Worm (Caenorhabditis elegans) whole organism, L4 larva: ENCODE data around the gene spp-5.

Experiments used
- F44E2.7 ChIP-seq: fragments of 200-800 bp; sonication (Bioruptor generic); IDR thresholded peaks from 2 replicates; pipeline ENCODE4 v2.1.2; 2022; ENCODE audit warnings: missing genetic modification characterization, missing compliant biosample characterization
- T20F7.1 ChIP-seq: fragments of 200-800 bp; sonication (Bioruptor generic); optimal IDR thresholded peaks from 2 replicates; lab custom pipeline; 2018; ENCODE audit warnings: mild to moderate bottlenecking, missing genetic modification characterization, missing compliant biosample characterization
- Y48G9A.11 ChIP-seq: fragments of 200-800 bp; sonication (Bioruptor generic); IDR thresholded peaks from 2 replicates; pipeline ENCODE4 v1.3.6; 2022; ENCODE audit warnings: missing genetic modification reagents, missing genetic modification characterization, missing compliant biosample characterization
- Y5F2A.4 ChIP-seq: fragments of 200-800 bp; sonication (Bioruptor generic); optimal IDR thresholded peaks from 2 replicates; lab custom pipeline; 2018; ENCODE audit warnings: mild to moderate bottlenecking, missing genetic modification characterization, missing compliant biosample characterization
- ZK546.5 ChIP-seq, 2 experiments: sonication (generic microtip); optimal IDR thresholded peaks; 2 replicates each; lab custom pipeline; 2017; ENCODE audit warnings: missing biosample characterization in 2 of 2, missing genetic modification characterization in 2 of 2
- aly-2 ChIP-seq: sonication (generic microtip); optimal IDR thresholded peaks from 2 replicates; lab custom pipeline; 2018; ENCODE audit warnings: missing biosample characterization, missing genetic modification characterization
- ama-1 ChIP-seq: fragments of 150-350 bp; optimal IDR thresholded peaks from 2 replicates; lab custom pipeline; 2014; ENCODE audit warnings: inconsistent platforms, mixed read lengths
- arid-1 ChIP-seq: fragments of 200-800 bp; sonication (Bioruptor generic); conservative IDR thresholded peaks from 2 replicates; pipeline ENCODE4 v1.3.6; 2022; ENCODE audit warnings: missing genetic modification reagents, missing genetic modification characterization, missing compliant biosample characterization
- ceh-20 ChIP-seq: fragments of 200-800 bp; sonication (Bioruptor generic); IDR thresholded peaks from 2 replicates; pipeline ENCODE4 v1.3.6; 2022; ENCODE audit warnings: missing genetic modification reagents, missing genetic modification characterization, missing compliant biosample characterization
- ceh-32 ChIP-seq: sonication (generic microtip); optimal IDR thresholded peaks from 2 replicates; lab custom pipeline; 2016; ENCODE audit warnings: mild to moderate bottlenecking, missing genetic modification characterization, missing compliant biosample characterization; ENCODE audit not compliant: poor library complexity
- ceh-44 ChIP-seq: fragments of 200-800 bp; sonication (Bioruptor generic); IDR thresholded peaks from 2 replicates; pipeline ENCODE4 v1.3.6; 2022; ENCODE audit warnings: missing genetic modification reagents, missing genetic modification characterization, missing compliant biosample characterization
- ceh-62 ChIP-seq: sonication (generic microtip); optimal IDR thresholded peaks from 2 replicates; lab custom pipeline; 2017; ENCODE audit warnings: missing biosample characterization, missing genetic modification characterization
- ceh-82 ChIP-seq: sonication (generic microtip); optimal IDR thresholded peaks from 2 replicates; lab custom pipeline; 2017; ENCODE audit warnings: missing biosample characterization, missing genetic modification characterization
- daf-16 ChIP-seq, 3 experiments: sonication (generic microtip); optimal IDR thresholded peaks; 2 replicates each; lab custom pipeline; 2016 to 2017; ENCODE audit warnings: missing genetic modification characterization in 3 of 3, missing genetic modification reagents in 3 of 3, mild to moderate bottlenecking in 2 of 3, missing compliant biosample characterization in 2 of 3, missing biosample characterization in 1 of 3, moderate library complexity in 1 of 3
- daf-19 ChIP-seq: fragments of 200-800 bp; sonication (Bioruptor generic); conservative IDR thresholded peaks from 2 replicates; pipeline ENCODE4 v1.3.6; 2022; ENCODE audit warnings: missing genetic modification characterization, missing compliant biosample characterization
- dmd-6 ChIP-seq: fragments of 200-800 bp; sonication (Bioruptor generic); IDR thresholded peaks from 2 replicates; pipeline ENCODE4 v1.3.6; 2022; ENCODE audit warnings: missing genetic modification reagents, missing genetic modification characterization, missing compliant biosample characterization
- dve-1 ChIP-seq: sonication (generic microtip); optimal IDR thresholded peaks from 2 replicates; lab custom pipeline; 2017; ENCODE audit warnings: antibody characterized with exemption, mild to moderate bottlenecking, missing genetic modification characterization, missing compliant biosample characterization; ENCODE audit not compliant: insufficient read depth
- egl-27 ChIP-seq: sonication (generic microtip); optimal IDR thresholded peaks from 3 replicates; lab custom pipeline; 2017; ENCODE audit warnings: missing biosample characterization, missing genetic modification reagents, missing genetic modification characterization
- egl-43 ChIP-seq: fragments of 200-800 bp; sonication (Bioruptor generic); IDR thresholded peaks from 2 replicates; pipeline ENCODE4 v1.3.6; 2022; ENCODE audit warnings: missing genetic modification reagents, missing genetic modification characterization, missing compliant biosample characterization
- fos-1 ChIP-seq: fragments of 150-350 bp; optimal IDR thresholded peaks from 2 replicates; lab custom pipeline; 2014; ENCODE audit warnings: missing biosample characterization, missing genetic modification characterization
- hif-1 ChIP-seq, 2 experiments: sonication (generic microtip); optimal IDR thresholded peaks; 2 replicates each; lab custom pipeline; 2016 to 2017; ENCODE audit warnings: missing compliant biosample characterization in 2 of 2, missing genetic modification characterization in 2 of 2, missing genetic modification reagents in 2 of 2, missing genotype in 2 of 2, mild to moderate bottlenecking in 1 of 2
- hlh-11 ChIP-seq: fragments of 200-800 bp; sonication (Bioruptor generic); optimal IDR thresholded peaks from 2 replicates; lab custom pipeline; 2018; ENCODE audit warnings: mild to moderate bottlenecking, missing genetic modification characterization, missing compliant biosample characterization
- hlh-30 ChIP-seq: sonication (generic microtip); optimal IDR thresholded peaks from 2 replicates; lab custom pipeline; 2017; ENCODE audit warnings: antibody characterized with exemption, mild to moderate bottlenecking, missing genetic modification characterization, missing compliant biosample characterization; ENCODE audit not compliant: insufficient read depth
- lsy-2 ChIP-seq, 2 experiments: fragments of 150-350 bp in 1 of 2; sonication (generic microtip) in 1 of 2; optimal IDR thresholded peaks; 2 replicates each; lab custom pipeline; 2014 to 2017; ENCODE audit warnings: missing biosample characterization in 2 of 2, missing genetic modification characterization in 2 of 2
- mdl-1 ChIP-seq, 2 experiments: fragments of 150-350 bp in 1 of 2; sonication (generic microtip) in 1 of 2; optimal IDR thresholded peaks; 2 replicates each; lab custom pipeline; 2014 to 2017; ENCODE audit warnings: missing biosample characterization in 2 of 2, missing genetic modification characterization in 2 of 2
- mxl-2 ChIP-seq: fragments of 200-800 bp; sonication (Bioruptor generic); conservative IDR thresholded peaks from 2 replicates; pipeline ENCODE4 v1.3.6; 2022; ENCODE audit warnings: missing genetic modification reagents, missing genetic modification characterization, missing compliant biosample characterization
- nhr-10 ChIP-seq: fragments of 150-350 bp; optimal IDR thresholded peaks from 2 replicates; lab custom pipeline; 2014; ENCODE audit warnings: missing biosample characterization, missing genetic modification characterization
- nhr-102 ChIP-seq: sonication (generic microtip); optimal IDR thresholded peaks from 2 replicates; lab custom pipeline; 2016; ENCODE audit warnings: mild to moderate bottlenecking, missing genetic modification characterization, moderate library complexity, missing compliant biosample characterization
- nhr-11 ChIP-seq: fragments of 150-350 bp; optimal IDR thresholded peaks from 2 replicates; lab custom pipeline; 2014; ENCODE audit warnings: missing biosample characterization, missing genetic modification characterization
- nhr-111 ChIP-seq: fragments of 200-800 bp; sonication (Bioruptor generic); optimal IDR thresholded peaks from 2 replicates; lab custom pipeline; 2018; ENCODE audit warnings: mild to moderate bottlenecking, missing genetic modification characterization, missing compliant biosample characterization
- nhr-41 ChIP-seq: fragments of 200-800 bp; sonication (Bioruptor generic); IDR thresholded peaks from 2 replicates; pipeline ENCODE4 v1.3.6; 2022; ENCODE audit warnings: missing genetic modification reagents, missing genetic modification characterization, missing compliant biosample characterization
- nhr-48 ChIP-seq: sonication (generic microtip); optimal IDR thresholded peaks from 2 replicates; lab custom pipeline; 2016; ENCODE audit warnings: mild to moderate bottlenecking, missing genetic modification characterization, missing compliant biosample characterization
- pha-4 ChIP-seq, 2 experiments: fragments of 150-350 bp in 1 of 2; fragments of 200-800 bp in 1 of 2; sonication (Bioruptor generic) in 1 of 2; IDR thresholded peaks in 1 of 2; optimal IDR thresholded peaks in 1 of 2; 2 replicates each; pipeline versions ENCODE4 v1.3.6 to Lab custom; 2014 to 2022; ENCODE audit warnings: missing genetic modification characterization in 2 of 2, missing genetic modification reagents in 2 of 2, missing biosample characterization in 1 of 2, missing compliant biosample characterization in 1 of 2
- pqm-1 ChIP-seq: sonication (generic microtip); optimal IDR thresholded peaks from 2 replicates; lab custom pipeline; 2017; ENCODE audit warnings: missing biosample characterization, missing genetic modification characterization
- saeg-2 ChIP-seq: fragments of 200-800 bp; sonication (Bioruptor generic); IDR thresholded peaks from 2 replicates; pipeline ENCODE4 v1.3.6; 2022; ENCODE audit warnings: missing genetic modification reagents, missing genetic modification characterization, missing compliant biosample characterization
- skn-1 ChIP-seq: fragments of 150-350 bp; optimal IDR thresholded peaks from 2 replicates; lab custom pipeline; 2014; ENCODE audit warnings: missing biosample characterization, missing genetic modification characterization
- snpc-1.2 ChIP-seq: fragments of 200-800 bp; sonication (Bioruptor generic); IDR thresholded peaks from 2 replicates; pipeline ENCODE4 v1.3.6; 2022; ENCODE audit warnings: missing genetic modification reagents, missing genetic modification characterization, missing compliant biosample characterization
- tag-97 ChIP-seq: fragments of 200-800 bp; sonication (Bioruptor generic); IDR thresholded peaks from 2 replicates; pipeline ENCODE4 v1.3.6; 2022; ENCODE audit warnings: missing genetic modification characterization, missing compliant biosample characterization
- unc-130 ChIP-seq: sonication (generic microtip); optimal IDR thresholded peaks from 2 replicates; lab custom pipeline; 2016; ENCODE audit warnings: missing genetic modification reagents, missing genetic modification characterization, missing compliant biosample characterization
- unc-62 ChIP-seq, 3 experiments: fragments of 150-350 bp in 1 of 3; sonication (generic microtip); optimal IDR thresholded peaks in 2 of 3; peaks in 1 of 3; 1 replicate in 1 of 3; 2 replicates in 2 of 3; lab custom pipeline; 2014 to 2017; ENCODE audit warnings: missing biosample characterization in 3 of 3, missing genetic modification characterization in 3 of 3, missing genetic modification reagents in 3 of 3, missing genotype in 1 of 3
- zfp-2 ChIP-seq: sonication (generic microtip); optimal IDR thresholded peaks from 2 replicates; lab custom pipeline; 2016; ENCODE audit warnings: mild to moderate bottlenecking, missing genetic modification characterization, missing compliant biosample characterization

The spp-5 gene

ce11 chrX:7323604-7324003, 3.5 kb upstream of the spp-5 start (continued):
- no peak for TF ChIP-seq Y48G9A.11 (GFP tag; lab: Robert Waterston, UW)
- TF ChIP-seq T20F7.1 = peak; percentile 28
- TF ChIP-seq nhr-48 (tag; lab: Kevin White, UChicago) = peak; percentile 70
- TF ChIP-seq hlh-30 = peak; percentile 34

ce11 chrX:7322323-7322722, 2.2 kb upstream of the spp-5 start, which contains the start of gene T08A9.13:
Gene T08A9.13 (minus strand): TSS chrX:7322423.
- TF ChIP-seq egl-27 (tag; lab: Kevin White, UChicago) (no peak), zfp-2 (tag; lab: Kevin White, UChicago) (no peak), nhr-11 (no peak), mdl-1 (tag; optimal IDR thresholded peaks at IDR 0.05; lab: Kevin White, UChicago) (no peak), daf-19 (GFP tag; lab: Robert Waterston, UW) (no peak), lsy-2 (tag; optimal IDR thresholded peaks at IDR 0.05; lab: Kevin White, UChicago) (no peak), mxl-2 (GFP tag; lab: Robert Waterston, UW) (no peak), egl-43 (GFP tag; lab: Robert Waterston, UW) (no peak), unc-130 (no peak)

ce11 chrX:7318639-7319038, 1.5 kb downstream of the spp-5 start, which contains the start of gene spp-4:
Gene spp-4 (minus strand): TSS chrX:7318756.
- TF ChIP-seq ceh-32 (tag; lab: Kevin White, UChicago) = no peak
- no peak for TF ChIP-seq hif-1 (tag; optimal IDR thresholded peaks at IDR 0.05; lab: Kevin White, UChicago)
- TF ChIP-seq ZK546.5 (tag; optimal IDR thresholded peaks at IDR 0.05; lab: Kevin White, UChicago) = no peak
- no peak for TF ChIP-seq ceh-62 (tag; lab: Kevin White, UChicago)
- peak; percentile 62 for TF ChIP-seq dmd-6 (GFP tag; lab: Robert Waterston, UW)
- no peak for TF ChIP-seq tag-97 (GFP tag; lab: Robert Waterston, UW)
- no peak for TF ChIP-seq Y5F2A.4 (GFP tag; lab: Kevin White, UChicago)
- no peak for TF ChIP-seq snpc-1.2 (GFP tag; lab: Robert Waterston, UW)
- TF ChIP-seq dve-1 (tag; lab: Kevin White, UChicago) = no peak
- TF ChIP-seq nhr-10 (tag; lab: Kevin White, UChicago) = no peak
- no peak for TF ChIP-seq ama-1 (lab: Kevin White, UChicago)
- TF ChIP-seq hlh-11 (tag; lab: Kevin White, UChicago) = peak; percentile 3
- no peak for TF ChIP-seq daf-16 (GFP tag; optimal IDR thresholded peaks at IDR 0.05; lab: Kevin White, UChicago)
- peak; percentile 78 for TF ChIP-seq daf-16 (tag; optimal IDR thresholded peaks at IDR 0.05; lab: Kevin White, UChicago)
- no peak for TF ChIP-seq ceh-82
- no peak for TF ChIP-seq hlh-30
- no peak for TF ChIP-seq F44E2.7
- no peak for TF ChIP-seq zfp-2 (tag; lab: Kevin White, UChicago)
- no peak for TF ChIP-seq mdl-1 (tag; optimal IDR thresholded peaks at IDR 0.05; lab: Kevin White, UChicago)
- TF ChIP-seq nhr-111 (GFP tag; lab: Kevin White, UChicago) = no peak
- no peak for TF ChIP-seq fos-1 (tag; lab: Kevin White, UChicago)
- TF ChIP-seq ceh-20 = no peak
- no peak for TF ChIP-seq ceh-44 (GFP tag; lab: Robert Waterston, UW)
- TF ChIP-seq aly-2 (tag; lab: Kevin White, UChicago) = no peak
- TF ChIP-seq, all 104 proteins: peak for 3

ce11 chrX:7316485-7317391, 3.4 kb downstream of the spp-5 start, which contains the start of the genes spp-2 and spp-6:
Gene spp-2 (minus strand): TSS chrX:7316818.
Gene spp-6 (plus strand): TSS chrX:7317341.
- TF ChIP-seq pqm-1 (peak; percentile 96), nhr-41 (GFP tag; lab: Robert Waterston, UW) (no peak), nhr-102 (tag; lab: Kevin White, UChicago) (peak; percentile 10), pha-4 (GFP tag; IDR thresholded peaks at IDR 0.05; lab: Robert Waterston, UW) (peak; percentile 16; the same call in 1 of the 2 replicates), pha-4 (tag; optimal IDR thresholded peaks at IDR 0.05; lab: Kevin White, UChicago) (no peak), saeg-2 (GFP tag; lab: Robert Waterston, UW) (peak; percentile 75; the same call in 1 of the 2 replicates), fos-1 (tag; lab: Kevin White, UChicago) (no peak), dve-1 (tag; lab: Kevin White, UChicago) (peak; percentile 86), ceh-44 (GFP tag; lab: Robert Waterston, UW) (no peak), arid-1 (GFP tag; lab: Robert Waterston, UW) (no peak), aly-2 (tag; lab: Kevin White, UChicago) (no peak), skn-1 (tag; lab: Kevin White, UChicago) (no peak), zfp-2 (tag; lab: Kevin White, UChicago) (no peak), unc-62 (GFP tag; optimal IDR thresholded peaks at IDR 0.05 in 1 of 2; lab: Kevin White, UChicago) (peak in 1 of 2 experiments; percentile 88), unc-62 (tag; optimal IDR thresholded peaks at IDR 0.05; lab: Kevin White, UChicago) (no peak), dmd-6 (GFP tag; lab: Robert Waterston, UW) (peak; percentile 76)
